Worm (Caenorhabditis elegans) whole organism, L4/young adult: ENCODE data around the gene dgn-2.
"Not testable (repeated sequence)": the region's sequence is repeated elsewhere in the genome, so short reads cannot be mapped to it uniquely, and the experiment has no call there.

Source experiments
- W03F9.2 ChIP-seq: fragments of 150-350 bp; optimal IDR thresholded peaks from 2 replicates; lab custom pipeline; 2014; ENCODE audit warnings: missing biosample characterization, missing genetic modification characterization
- him-1 ChIP-seq: sonication (generic microtip); optimal IDR thresholded peaks from 2 replicates; lab custom pipeline; 2016; ENCODE audit warnings: missing genotype, missing genetic modification reagents, missing genetic modification characterization, missing compliant biosample characterization

- not testable (repeated sequence) for TF ChIP-seq him-1, W03F9.2 (tag; lab: Kevin White, UChicago)
These were observed 36.7 kb upstream of the dgn-2 start, which contains the start of gene ZK402.1 for ce11 chrX:1403971-1404370.
